Fruit fly (Drosophila melanogaster) whole organism, embryonic: ENCODE results near the gene Kpc1.

ENCODE experiments used
- Ada2b ChIP-seq: fragments of 200-800 bp; sonication (Bioruptor generic); IDR thresholded peaks from 2 replicates; pipeline ENCODE4 v1.3.6; 2022; ENCODE audit warnings: missing biosample characterization, missing genetic modification characterization
- Awh ChIP-seq: fragments of 200-800 bp; sonication (Bioruptor generic); IDR thresholded peaks from 2 replicates; pipeline ENCODE4, ENCODE4 v1.3.6; 2022; ENCODE audit warnings: missing biosample characterization, missing genetic modification characterization
- CG1024 ChIP-seq: fragments of 200-800 bp; sonication (Bioruptor generic); IDR thresholded peaks from 2 replicates; pipeline ENCODE4 v1.3.6; 2022; ENCODE audit warnings: missing biosample characterization, missing genetic modification characterization
- CG10462 ChIP-seq: fragments of 200-800 bp; sonication (Bioruptor generic); optimal IDR thresholded peaks from 2 replicates; lab custom pipeline; 2016; ENCODE audit warnings: missing biosample characterization, missing genetic modification characterization
- CG11085 ChIP-seq: fragments of 200-800 bp; sonication (Bioruptor generic); IDR thresholded peaks from 2 replicates; pipeline ENCODE4 v1.3.6; 2022; ENCODE audit warnings: missing biosample characterization, missing genetic modification characterization
- CG11504 ChIP-seq: fragments of 200-800 bp; sonication (Bioruptor generic); optimal IDR thresholded peaks from 3 replicates; lab custom pipeline; 2019; ENCODE audit warnings: missing biosample characterization, mild to moderate bottlenecking, missing genetic modification characterization, moderate library complexity
- CG13287 ChIP-seq: fragments of 200-800 bp; sonication (Bioruptor generic); IDR thresholded peaks from 2 replicates; pipeline ENCODE4 v1.3.6; 2022; ENCODE audit warnings: missing biosample characterization, missing genetic modification characterization; ENCODE audit not compliant: partially characterized antibody
- CG14441 ChIP-seq: fragments of 200-800 bp; sonication (Bioruptor generic); IDR thresholded peaks from 2 replicates; pipeline ENCODE4 v1.3.6; 2022; ENCODE audit warnings: missing biosample characterization, missing genetic modification characterization
- CG17361 ChIP-seq: fragments of 200-800 bp; sonication (Bioruptor generic); IDR thresholded peaks from 3 replicates; pipeline ENCODE4 v1.3.6; 2022; ENCODE audit warnings: missing biosample characterization, missing genetic modification characterization
- CG2129 ChIP-seq: fragments of 200-800 bp; sonication (Bioruptor generic); IDR thresholded peaks from 2 replicates; pipeline ENCODE4 v1.3.6; 2022; ENCODE audit warnings: missing biosample characterization, missing genetic modification characterization; ENCODE audit not compliant: partially characterized antibody
- CG2875 ChIP-seq: fragments of 200-800 bp; sonication (Bioruptor generic); optimal IDR thresholded peaks from 2 replicates; lab custom pipeline; 2017; ENCODE audit warnings: missing biosample characterization, mild to moderate bottlenecking, missing genetic modification characterization, missing genetic modification reagents
- CG32772 ChIP-seq: fragments of 200-800 bp; sonication (Bioruptor generic); IDR thresholded peaks from 2 replicates; pipeline ENCODE4 v1.3.6; 2022; ENCODE audit warnings: missing biosample characterization, missing genetic modification characterization
- CG34422 ChIP-seq: fragments of 200-800 bp; sonication (Bioruptor generic); IDR thresholded peaks from 3 replicates; pipeline ENCODE4 v1.3.6; 2022; ENCODE audit warnings: missing biosample characterization, missing genetic modification characterization
- CG4730 ChIP-seq: fragments of 200-800 bp; sonication (Bioruptor generic); IDR thresholded peaks from 2 replicates; pipeline ENCODE4 v1.3.6; 2022; ENCODE audit warnings: missing biosample characterization, missing genetic modification characterization
- CG4820 ChIP-seq: fragments of 200-800 bp; sonication (Bioruptor generic); optimal IDR thresholded peaks from 3 replicates; lab custom pipeline; 2016; ENCODE audit warnings: missing biosample characterization, missing genetic modification characterization
- CG5245 ChIP-seq: fragments of 200-800 bp; sonication (Bioruptor generic); optimal IDR thresholded peaks from 3 replicates; lab custom pipeline; 2016; ENCODE audit warnings: missing biosample characterization, missing genetic modification characterization
- CG8478 ChIP-seq: fragments of >200 bp; optimal IDR thresholded peaks from 2 replicates; lab custom pipeline; 2018
- CG9437 ChIP-seq: fragments of 200-800 bp; sonication (Bioruptor generic); optimal IDR thresholded peaks from 2 replicates; lab custom pipeline; 2018; ENCODE audit warnings: missing biosample characterization, mild to moderate bottlenecking, missing genetic modification characterization
- CkIIα-i1 ChIP-seq: fragments of 200-800 bp; sonication (Bioruptor generic); IDR thresholded peaks from 2 replicates; pipeline ENCODE4 v1.3.6; 2022; ENCODE audit warnings: missing biosample characterization, missing genetic modification characterization
- Deaf1 ChIP-seq: fragments of 200-800 bp; optimal IDR thresholded peaks from 3 replicates; lab custom pipeline; 2019; ENCODE audit warnings: missing biosample characterization, mild to moderate bottlenecking, missing genetic modification characterization, moderate library complexity
- Dip2 ChIP-seq: fragments of 200-800 bp; sonication (Bioruptor generic); IDR thresholded peaks from 2 replicates; pipeline ENCODE4 v1.3.6; 2022; ENCODE audit warnings: missing biosample characterization, missing genetic modification characterization
- Dref ChIP-seq: fragments of 200-800 bp; sonication (Bioruptor generic); IDR thresholded peaks from 2 replicates; pipeline ENCODE4 v1.3.6; 2022; ENCODE audit warnings: missing biosample characterization, missing genetic modification characterization
- Lhr ChIP-seq: fragments of 200-800 bp; sonication (Bioruptor generic); optimal IDR thresholded peaks from 3 replicates; lab custom pipeline; 2017; ENCODE audit warnings: mild to moderate bottlenecking, missing biosample characterization, missing genetic modification reagents, missing genetic modification characterization
- Lpt ChIP-seq: fragments of >200 bp; optimal IDR thresholded peaks from 2 replicates; lab custom pipeline; 2018; ENCODE audit warnings: missing biosample characterization, missing genetic modification characterization
- Mes4 ChIP-seq: fragments of 200-800 bp; sonication (Bioruptor generic); optimal IDR thresholded peaks from 2 replicates; lab custom pipeline; 2016; ENCODE audit warnings: missing biosample characterization, missing genetic modification characterization
- TFAM ChIP-seq: fragments of 200-800 bp; sonication (Bioruptor generic); optimal IDR thresholded peaks from 2 replicates; lab custom pipeline; 2017; ENCODE audit warnings: missing biosample characterization, missing genetic modification characterization, inconsistent platforms
- chif ChIP-seq, 2 experiments: fragments of 200-800 bp; sonication (Bioruptor generic); optimal IDR thresholded peaks; 3 replicates each; lab custom pipeline; 2016; ENCODE audit warnings: missing biosample characterization in 2 of 2, missing genetic modification characterization in 2 of 2
- chinmo ChIP-seq: fragments of 200-800 bp; sonication (Bioruptor generic); IDR thresholded peaks from 4 replicates; pipeline ENCODE4 v1.3.6; 2022; ENCODE audit warnings: missing biosample characterization, missing genetic modification characterization; ENCODE audit not compliant: partially characterized antibody
- ci ChIP-seq: fragments of 200-800 bp; sonication (Bioruptor generic); IDR thresholded peaks from 3 replicates; pipeline ENCODE4 v1.3.6; 2022; ENCODE audit warnings: missing biosample characterization, missing genetic modification characterization
- crp ChIP-seq, 2 experiments: fragments of 200-800 bp; sonication (Bioruptor generic); optimal IDR thresholded peaks; 2 replicates in 1 of 2; 3 replicates in 1 of 2; lab custom pipeline; 2017; ENCODE audit warnings: missing biosample characterization in 2 of 2, missing genetic modification characterization in 2 of 2, mild to moderate bottlenecking in 1 of 2, moderate library complexity in 1 of 2
- disco-r ChIP-seq: fragments of 200-800 bp; sonication (Bioruptor generic); optimal IDR thresholded peaks from 2 replicates; lab custom pipeline; 2016; ENCODE audit warnings: missing biosample characterization, missing genetic modification characterization
- dmrt99B ChIP-seq: fragments of 200-800 bp; sonication (Bioruptor generic); optimal IDR thresholded peaks from 2 replicates; lab custom pipeline; 2018; ENCODE audit warnings: missing biosample characterization, mild to moderate bottlenecking, missing genetic modification characterization, moderate library complexity
- ham ChIP-seq: fragments of 200-800 bp; sonication (Bioruptor generic); IDR thresholded peaks from 2 replicates; pipeline ENCODE4 v1.3.6; 2022; ENCODE audit warnings: missing biosample characterization, missing genetic modification characterization
- insv ChIP-seq, 2 experiments: fragments of 200-800 bp; sonication (Bioruptor generic); optimal IDR thresholded peaks; 3 replicates each; lab custom pipeline; 2016 to 2018; ENCODE audit warnings: missing biosample characterization in 2 of 2, missing genetic modification characterization in 2 of 2
- lmd ChIP-seq: fragments of 200-800 bp; sonication (Bioruptor generic); IDR thresholded peaks from 2 replicates; pipeline ENCODE4 v1.3.6; 2022; ENCODE audit warnings: missing biosample characterization, missing genetic modification characterization
- pb ChIP-seq: fragments of 200-800 bp; sonication (Bioruptor generic); optimal IDR thresholded peaks from 3 replicates; lab custom pipeline; 2016; ENCODE audit warnings: missing biosample characterization, missing genetic modification characterization
- pho ChIP-seq: fragments of 200-800 bp; sonication (Bioruptor generic); optimal IDR thresholded peaks from 2 replicates; lab custom pipeline; 2016; ENCODE audit warnings: missing biosample characterization, missing genetic modification characterization
- phol ChIP-seq: fragments of 200-800 bp; sonication (Bioruptor generic); optimal IDR thresholded peaks from 3 replicates; lab custom pipeline; 2018; ENCODE audit warnings: missing biosample characterization, mild to moderate bottlenecking, missing genetic modification characterization, moderate library complexity
- repo ChIP-seq: fragments of 200-800 bp; sonication (Bioruptor generic); optimal IDR thresholded peaks from 2 replicates; lab custom pipeline; 2016; ENCODE audit warnings: missing biosample characterization, missing genetic modification characterization
- row ChIP-seq: fragments of 200-800 bp; sonication (Bioruptor generic); IDR thresholded peaks from 3 replicates; pipeline ENCODE4 v1.3.6; 2022; ENCODE audit warnings: missing biosample characterization, missing genetic modification characterization
- sima ChIP-seq: fragments of 200-800 bp; sonication (Bioruptor generic); optimal IDR thresholded peaks from 2 replicates; lab custom pipeline; 2016; ENCODE audit warnings: missing biosample characterization, missing genetic modification characterization
- sisA ChIP-seq: fragments of 200-800 bp; sonication (Bioruptor generic); IDR thresholded peaks from 2 replicates; pipeline ENCODE4 v1.3.6; 2022; ENCODE audit warnings: missing biosample characterization, missing genetic modification characterization
- stc ChIP-seq: fragments of 200-800 bp; sonication (Bioruptor generic); IDR thresholded peaks from 2 replicates; pipeline ENCODE4 v1.3.6; 2022; ENCODE audit warnings: missing biosample characterization, missing genetic modification characterization
- tgo ChIP-seq: fragments of 200-800 bp; sonication (Bioruptor generic); IDR thresholded peaks from 3 replicates; pipeline ENCODE4 v1.3.6; 2022; ENCODE audit warnings: missing biosample characterization, missing genetic modification characterization
- tll ChIP-seq, 2 experiments: fragments of 200-800 bp in 1 of 2; fragments of >200 bp in 1 of 2; sonication (Bioruptor generic) in 1 of 2; optimal IDR thresholded peaks; 2 replicates each; lab custom pipeline; 2017 to 2019; ENCODE audit warnings: missing biosample characterization in 2 of 2, missing genetic modification characterization in 2 of 2, mild to moderate bottlenecking in 1 of 2, moderate library complexity in 1 of 2
- toy ChIP-seq: fragments of 200-800 bp; sonication (Bioruptor generic); IDR thresholded peaks from 2 replicates; pipeline ENCODE4 v1.3.6; 2022; ENCODE audit warnings: missing biosample characterization, missing genetic modification characterization
- trem ChIP-seq: fragments of 200-800 bp; optimal IDR thresholded peaks from 3 replicates; lab custom pipeline; 2019; ENCODE audit warnings: missing biosample characterization, mild to moderate bottlenecking, missing genetic modification characterization, moderate library complexity
- tx ChIP-seq: fragments of 200-800 bp; sonication (Bioruptor generic); optimal IDR thresholded peaks from 2 replicates; lab custom pipeline; 2016; ENCODE audit warnings: missing biosample characterization, missing genetic modification characterization
- vvl ChIP-seq: fragments of 200-800 bp; sonication (Bioruptor generic); IDR thresholded peaks from 2 replicates; pipeline ENCODE4 v1.3.6; 2022; ENCODE audit warnings: missing biosample characterization, missing genetic modification characterization
- wdn ChIP-seq: fragments of 200-800 bp; sonication (Bioruptor generic); IDR thresholded peaks from 2 replicates; pipeline ENCODE4 v1.3.6; 2022; ENCODE audit warnings: missing biosample characterization, missing genetic modification characterization

Gene Kpc1

DNA sequence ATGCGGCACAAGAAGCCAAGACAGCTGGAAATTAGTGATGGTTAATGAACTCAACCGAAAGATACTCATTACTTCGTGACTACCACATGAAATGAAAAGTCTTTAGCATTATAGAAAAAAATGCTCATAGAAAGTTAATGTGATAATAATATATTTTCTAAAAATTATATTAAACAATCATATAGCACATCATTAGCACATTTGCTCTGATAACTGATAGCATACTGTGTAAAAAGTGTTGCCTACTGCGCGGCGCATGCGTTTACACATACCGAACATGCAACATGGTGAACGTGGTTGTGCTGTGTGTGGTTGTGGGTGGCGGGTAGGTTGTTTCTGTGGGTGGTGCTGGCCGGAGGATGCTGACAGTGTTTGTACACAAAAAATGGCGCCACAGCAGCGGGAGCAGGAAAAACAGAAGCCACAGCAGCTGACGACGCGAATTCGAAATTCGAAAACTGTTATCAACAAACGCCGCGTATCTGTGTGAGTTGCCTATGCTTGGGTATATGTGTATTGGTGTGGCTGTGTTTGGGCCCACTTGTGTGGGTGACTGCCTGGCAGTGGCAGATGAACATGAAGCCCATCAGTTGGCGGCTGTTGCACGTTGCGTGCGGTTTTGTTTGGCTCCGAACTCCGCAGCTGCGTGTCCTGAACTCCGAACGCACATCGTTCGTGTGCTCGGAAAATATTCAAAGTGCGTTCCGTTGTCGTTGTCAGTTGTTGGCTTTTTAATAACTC lies 46.1 kb downstream of the Kpc1 start, which contains the start of gene Gyc88E (continued):
- TF ChIP-seq crp (GFP tag; optimal IDR thresholded peaks at IDR 0.05; lab: Kevin White, UChicago) (no peak), vvl (GFP tag; lab: Robert Waterston, UW) (peak; percentile 71), disco-r (GFP tag; lab: Kevin White, UChicago) (no peak), Mes4 (GFP tag; lab: Kevin White, UChicago) (no peak), ham (GFP tag; lab: Robert Waterston, UW) (no peak), lmd (GFP tag; lab: Robert Waterston, UW) (peak; percentile 69), row (peak; percentile 65; the same call in 2 of the 3 replicates), CG2129 (GFP tag; lab: Robert Waterston, UW) (no peak), Awh (GFP tag; lab: Robert Waterston, UW) (0 out of 2 replicates have a peak, but pooled peaks have one; percentile 47), CG13287 (GFP tag; lab: Robert Waterston, UW) (no peak), phol (tag; lab: Kevin White, UChicago) (no peak), Dip2 (GFP tag; lab: Robert Waterston, UW) (no peak), CkIIα-i1 (no peak), CG32772 (peak; percentile 43; the same call in 1 of the 2 replicates), dmrt99B (tag; lab: Kevin White, UChicago) (peak; percentile 57), CG10462 (no peak), CG14441 (GFP tag; lab: Robert Waterston, UW) (peak; percentile 76), toy (GFP tag; lab: Robert Waterston, UW) (no peak), CG11085 (GFP tag; lab: Robert Waterston, UW) (0 out of 2 replicates have a peak, but pooled peaks have one; percentile 11), insv (GFP tag; optimal IDR thresholded peaks at IDR 0.05; lab: Kevin White, UChicago) (no peak), stc (GFP tag; lab: Robert Waterston, UW) (peak; percentile 68), Ada2b (GFP tag; lab: Robert Waterston, UW) (no peak; the same call in 1 of the 2 replicates), CG17361 (GFP tag; lab: Robert Waterston, UW) (no peak), chinmo (GFP tag; lab: Robert Waterston, UW) (no peak), pb (GFP tag; lab: Kevin White, UChicago) (no peak), CG8478 (no peak), CG9437 (GFP tag; lab: Kevin White, UChicago) (no peak), Lhr (no peak), CG4820 (no peak), CG34422 (GFP tag; lab: Robert Waterston, UW) (no peak), CG2875 (no peak), CG4730 (GFP tag; lab: Robert Waterston, UW) (0 out of 2 replicates have a peak, but pooled peaks have one; percentile 40), chif (GFP tag; optimal IDR thresholded peaks at IDR 0.05; lab: Kevin White, UChicago) (no peak), TFAM (GFP tag; lab: Kevin White, UChicago) (no peak), sisA (0 out of 2 replicates have a peak, but pooled peaks have one; percentile 15), CG1024 (GFP tag; lab: Robert Waterston, UW) (no peak), tx (GFP tag; lab: Kevin White, UChicago) (no peak), pho (GFP tag; lab: Kevin White, UChicago) (no peak), tll (GFP tag; optimal IDR thresholded peaks at IDR 0.05; lab: Kevin White, UChicago) (no peak), sima (GFP tag; lab: Kevin White, UChicago) (no peak), Lpt (GFP tag; lab: Kevin White, UChicago) (no peak), ci (GFP tag; lab: Robert Waterston, UW) (no peak), repo (no peak), Dref (GFP tag; lab: Robert Waterston, UW) (no peak), CG11504 (peak; percentile 39), tgo (GFP tag; lab: Robert Waterston, UW) (peak; percentile 68; the same call in 2 of the 3 replicates), wdn (GFP tag; lab: Robert Waterston, UW) (peak; percentile 42; the same call in 1 of the 2 replicates), Deaf1 (tag; lab: Kevin White, UChicago) (peak; percentile 44), trem (no peak), CG5245 (no peak)
